Worm (Caenorhabditis elegans): ENCODE measurements around the gene ptr-3.

ptr-3 gene

DNA sequence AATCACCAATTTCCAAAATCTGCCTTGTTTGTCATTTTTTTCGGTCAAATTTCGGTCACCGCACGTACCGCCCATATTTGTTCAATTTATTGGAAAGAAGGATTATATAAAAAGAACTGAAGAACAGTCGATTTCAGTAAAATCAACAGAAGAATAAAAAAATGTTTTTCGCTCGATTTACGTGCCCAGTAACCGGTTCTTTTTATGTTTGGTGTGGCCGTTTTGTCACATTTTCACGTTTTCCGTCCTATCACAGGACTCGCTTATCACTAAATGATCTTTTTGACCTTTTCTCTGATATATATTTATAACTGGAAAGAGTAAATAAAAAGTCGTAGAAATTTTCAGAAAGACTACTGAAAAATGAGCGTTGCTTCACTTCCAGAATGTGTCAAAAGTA lies 47.9 kb downstream of the ptr-3 start, which contains the start of gene far-7:
TSS of gene far-7 (plus strand) at position 331 of the 400 bp plus-strand sequence.
- no peak for TF ChIP-seq blmp-1 (tag; optimal IDR thresholded peaks at IDR 0.05)

DNA sequence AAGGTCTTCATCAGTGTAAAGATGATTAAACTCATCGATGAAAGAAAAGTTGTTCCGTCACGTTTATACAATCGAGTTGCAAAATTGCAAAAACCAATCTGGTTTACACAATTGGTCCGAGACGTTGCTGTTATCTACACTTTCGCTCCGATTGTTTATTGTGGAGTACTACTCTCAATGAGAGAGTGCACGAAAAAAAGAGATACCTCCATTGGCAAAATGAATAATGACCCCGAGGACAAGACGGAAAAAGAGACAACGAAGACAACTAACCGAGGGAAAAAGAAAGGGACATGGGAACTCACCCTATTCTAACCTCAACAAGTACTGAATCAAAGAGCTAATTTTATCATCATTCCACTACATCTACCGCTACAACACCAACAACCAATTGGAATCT lies 53.8 kb downstream of the ptr-3 start:
- TF ChIP-seq unc-62 (GFP tag; optimal IDR thresholded peaks at IDR 0.05) (peak; percentile 43), ztf-11 (tag; optimal IDR thresholded peaks at IDR 0.05) (no peak), unc-120 (tag; optimal IDR thresholded peaks at IDR 0.05; ENCODE audit: poor library complexity, severe bottlenecking) (peak; percentile 6), ces-1 (GFP tag; optimal IDR thresholded peaks at IDR 0.05) (peak; percentile 30), nhr-2 (tag; optimal IDR thresholded peaks at IDR 0.05) (no peak), hlh-1 (tag; optimal IDR thresholded peaks at IDR 0.05) (peak; percentile 69)

Data from whole organism, mixed stage, embryonic.